Worm (Caenorhabditis elegans): ENCODE data around the gene K06A4.7.

- TF ChIP-seq pes-1 (GFP tag; IDR thresholded peaks at IDR 0.05) (no peak), flt-1 (GFP tag; IDR thresholded peaks at IDR 0.05) (no peak), F13C5.2 (tag; optimal IDR thresholded peaks at IDR 0.05) (no peak), ama-1 (optimal IDR thresholded peaks at IDR 0.05) (no peak), ceh-36 (tag; optimal IDR thresholded peaks at IDR 0.05) (no peak), scrt-1 (GFP tag; IDR thresholded peaks at IDR 0.05) (no peak), B0310.2 (tag; optimal IDR thresholded peaks at IDR 0.05) (no peak), aly-1 (tag; optimal IDR thresholded peaks at IDR 0.05) (no peak), tra-4 (tag; optimal IDR thresholded peaks at IDR 0.05) (no peak), hmbx-1 (tag; optimal IDR thresholded peaks at IDR 0.05) (no peak), sea-1 (GFP tag; conservative IDR thresholded peaks at IDR 0.05) (no peak), tbx-37 (GFP tag; conservative IDR thresholded peaks at IDR 0.05) (no peak)
These were observed 22.3 kb upstream of the K06A4.7 start, which contains the start of gene eif-2Bdelta for ce11 chrV:9513590-9513989.

Measured in whole organism, early embryonic.